Fruit fly (Drosophila melanogaster): Measurements from ENCODE around the gene CG2818.

The CG2818 gene

dm6 chr2L:3713545-3714156, 491 bp downstream of the CG2818 start:
- TF ChIP-seq pan (optimal IDR thresholded peaks at IDR 0.05) (no peak), psq (optimal IDR thresholded peaks at IDR 0.05) (no peak), usp (GFP tag; optimal IDR thresholded peaks at IDR 0.05) (no peak), CG8478 (optimal IDR thresholded peaks at IDR 0.05) (no peak), EcR (GFP tag; optimal IDR thresholded peaks at IDR 0.05) (no peak), Dll (optimal IDR thresholded peaks at IDR 0.05) (no peak)

dm6 chr2L:3717673-3718235, 4.6 kb downstream of the CG2818 start, which contains the start of the genes lectin-24A and Shaw:
Gene lectin-24A (minus strand): TSS chr2L:3717773.
Gene Shaw (plus strand): TSS chr2L:3718185.
- TF ChIP-seq Dll (optimal IDR thresholded peaks at IDR 0.05) (no peak), pan (optimal IDR thresholded peaks at IDR 0.05) (no peak), EcR (GFP tag; optimal IDR thresholded peaks at IDR 0.05) (no peak), CG8478 (optimal IDR thresholded peaks at IDR 0.05) (no peak), usp (GFP tag; optimal IDR thresholded peaks at IDR 0.05) (no peak), psq (optimal IDR thresholded peaks at IDR 0.05) (no peak)

dm6 chr2L:3719414-3719959, 6.3 kb downstream of the CG2818 start:
- no peak for TF ChIP-seq usp (GFP tag; optimal IDR thresholded peaks at IDR 0.05)
- TF ChIP-seq psq (optimal IDR thresholded peaks at IDR 0.05), result no peak

dm6 chr2L:3729635-3730034, 16.5 kb downstream of the CG2818 start:
- TF ChIP-seq CG8478 (optimal IDR thresholded peaks at IDR 0.05), result no peak
- no peak for TF ChIP-seq EcR (GFP tag; optimal IDR thresholded peaks at IDR 0.05)
- no peak for TF ChIP-seq usp (GFP tag; optimal IDR thresholded peaks at IDR 0.05)
- no peak for TF ChIP-seq pan (optimal IDR thresholded peaks at IDR 0.05)
- no peak for TF ChIP-seq psq (optimal IDR thresholded peaks at IDR 0.05)
- no peak for TF ChIP-seq Dll (optimal IDR thresholded peaks at IDR 0.05)

dm6 chr2L:3730182-3730975, 17.2 kb downstream of the CG2818 start, which contains the start of gene CG10019:
Gene CG10019 (plus strand): TSS chr2L:3730466.
- peak; percentile 70 for TF ChIP-seq Dll (optimal IDR thresholded peaks at IDR 0.05)
- no peak for TF ChIP-seq usp (GFP tag; optimal IDR thresholded peaks at IDR 0.05)
- TF ChIP-seq CG8478 (optimal IDR thresholded peaks at IDR 0.05), result no peak

- TF ChIP-seq usp (GFP tag; optimal IDR thresholded peaks at IDR 0.05), result no peak
- TF ChIP-seq CG8478 (optimal IDR thresholded peaks at IDR 0.05), result no peak
- TF ChIP-seq Dll (optimal IDR thresholded peaks at IDR 0.05), result no peak
- TF ChIP-seq psq (optimal IDR thresholded peaks at IDR 0.05), result no peak
- TF ChIP-seq pan (optimal IDR thresholded peaks at IDR 0.05), result no peak
- no peak for TF ChIP-seq EcR (GFP tag; optimal IDR thresholded peaks at IDR 0.05)
These were observed 17.9 kb downstream of the CG2818 start for dm6 chr2L:3731055-3731454.

dm6 chr2L:3737003-3737662, 24.0 kb downstream of the CG2818 start:
- TF ChIP-seq Dll (optimal IDR thresholded peaks at IDR 0.05), result no peak
- TF ChIP-seq EcR (GFP tag; optimal IDR thresholded peaks at IDR 0.05), result no peak
- TF ChIP-seq psq (optimal IDR thresholded peaks at IDR 0.05), result no peak
- no peak for TF ChIP-seq pan (optimal IDR thresholded peaks at IDR 0.05)
- TF ChIP-seq usp (GFP tag; optimal IDR thresholded peaks at IDR 0.05), result no peak
- TF ChIP-seq CG8478 (optimal IDR thresholded peaks at IDR 0.05), result no peak

dm6 chr2L:3737682-3738081, 24.5 kb downstream of the CG2818 start:
- TF ChIP-seq EcR (GFP tag; optimal IDR thresholded peaks at IDR 0.05) (no peak), pan (optimal IDR thresholded peaks at IDR 0.05) (no peak), Dll (optimal IDR thresholded peaks at IDR 0.05) (no peak), CG8478 (optimal IDR thresholded peaks at IDR 0.05) (no peak), usp (GFP tag; optimal IDR thresholded peaks at IDR 0.05) (no peak), psq (optimal IDR thresholded peaks at IDR 0.05) (no peak)

- TF ChIP-seq EcR (GFP tag; optimal IDR thresholded peaks at IDR 0.05) (no peak), psq (optimal IDR thresholded peaks at IDR 0.05) (no peak), usp (GFP tag; optimal IDR thresholded peaks at IDR 0.05) (no peak), pan (optimal IDR thresholded peaks at IDR 0.05) (no peak), Dll (optimal IDR thresholded peaks at IDR 0.05) (no peak), CG8478 (optimal IDR thresholded peaks at IDR 0.05) (no peak)
These were observed 27.3 kb downstream of the CG2818 start for dm6 chr2L:3740443-3740842.

- no peak for TF ChIP-seq EcR (GFP tag; optimal IDR thresholded peaks at IDR 0.05)
- no peak for TF ChIP-seq pan (optimal IDR thresholded peaks at IDR 0.05)
- TF ChIP-seq CG8478 (optimal IDR thresholded peaks at IDR 0.05), result no peak
- TF ChIP-seq usp (GFP tag; optimal IDR thresholded peaks at IDR 0.05), result no peak
- TF ChIP-seq psq (optimal IDR thresholded peaks at IDR 0.05), result no peak
- TF ChIP-seq Dll (optimal IDR thresholded peaks at IDR 0.05), result no peak
These were observed 35.5 kb downstream of the CG2818 start for dm6 chr2L:3748691-3749090.

dm6 chr2L:3754835-3755547, 41.8 kb downstream of the CG2818 start:
- no peak for TF ChIP-seq psq (optimal IDR thresholded peaks at IDR 0.05)
- no peak for TF ChIP-seq Dll (optimal IDR thresholded peaks at IDR 0.05)
- no peak for TF ChIP-seq CG8478 (optimal IDR thresholded peaks at IDR 0.05)
- no peak for TF ChIP-seq usp (GFP tag; optimal IDR thresholded peaks at IDR 0.05)
- no peak for TF ChIP-seq EcR (GFP tag; optimal IDR thresholded peaks at IDR 0.05)
- no peak for TF ChIP-seq pan (optimal IDR thresholded peaks at IDR 0.05)
